Worm (Caenorhabditis elegans) whole organism, L2 larva: ENCODE results near the gene dgat-2.

ENCODE experiments used
- C34F6.9 ChIP-seq: fragments of 150-350 bp; optimal IDR thresholded peaks from 2 replicates; lab custom pipeline; 2014; ENCODE audit warnings: missing biosample characterization, missing genetic modification characterization
- F13H6.1 ChIP-seq: sonication (generic microtip); optimal IDR thresholded peaks from 2 replicates; lab custom pipeline; 2016; ENCODE audit warnings: missing genetic modification characterization, missing compliant biosample characterization
- Y55F3AM.14 ChIP-seq: fragments of 200-800 bp; sonication (Bioruptor generic); optimal IDR thresholded peaks from 2 replicates; lab custom pipeline; 2018; ENCODE audit warnings: mild to moderate bottlenecking, missing genetic modification characterization, missing compliant biosample characterization
- ZK546.5 ChIP-seq: sonication (generic microtip); optimal IDR thresholded peaks from 2 replicates; lab custom pipeline; 2017; ENCODE audit warnings: missing biosample characterization, missing genetic modification characterization
- alr-1 ChIP-seq: fragments of 150-350 bp; optimal IDR thresholded peaks from 2 replicates; lab custom pipeline; 2014; ENCODE audit warnings: missing biosample characterization, missing genetic modification characterization
- aly-2 ChIP-seq: fragments of 150-350 bp; optimal IDR thresholded peaks from 2 replicates; lab custom pipeline; 2014; ENCODE audit warnings: missing biosample characterization, missing genetic modification characterization
- ama-1 ChIP-seq: fragments of 150-350 bp; optimal IDR thresholded peaks from 2 replicates; lab custom pipeline; 2018; ENCODE audit warnings: inconsistent platforms
- ceh-82 ChIP-seq: fragments of 150-350 bp; optimal IDR thresholded peaks from 2 replicates; lab custom pipeline; 2014; ENCODE audit warnings: missing biosample characterization, missing genetic modification characterization
- crh-2 ChIP-seq: sonication (generic microtip); optimal IDR thresholded peaks from 2 replicates; lab custom pipeline; 2017; ENCODE audit warnings: missing biosample characterization, missing genetic modification characterization
- dmd-4 ChIP-seq: sonication (generic microtip); optimal IDR thresholded peaks from 2 replicates; lab custom pipeline; 2017; ENCODE audit warnings: missing biosample characterization, missing genetic modification characterization
- egl-27 ChIP-seq: sonication (generic microtip); optimal IDR thresholded peaks from 3 replicates; lab custom pipeline; 2017; ENCODE audit warnings: missing biosample characterization, missing genetic modification reagents, missing genetic modification characterization
- elt-1 ChIP-seq: fragments of 150-350 bp; optimal IDR thresholded peaks from 2 replicates; lab custom pipeline; 2014; ENCODE audit warnings: missing biosample characterization, missing genetic modification characterization
- fos-1 ChIP-seq: fragments of 150-350 bp; optimal IDR thresholded peaks from 2 replicates; lab custom pipeline; 2014; ENCODE audit warnings: missing biosample characterization, missing genetic modification characterization
- gmeb-1 ChIP-seq: fragments of 150-350 bp; optimal IDR thresholded peaks from 2 replicates; lab custom pipeline; 2014; ENCODE audit warnings: missing biosample characterization, missing genetic modification characterization
- lin-11 ChIP-seq: fragments of 150-350 bp; sonication (generic microtip); optimal IDR thresholded peaks from 2 replicates; lab custom pipeline; 2014; ENCODE audit warnings: missing biosample characterization, missing genetic modification characterization, inconsistent platforms, mixed read lengths
- lin-13 ChIP-seq: fragments of 150-350 bp; optimal IDR thresholded peaks from 2 replicates; lab custom pipeline; 2014; ENCODE audit warnings: missing biosample characterization, missing genetic modification reagents, missing genetic modification characterization
- lin-39 ChIP-seq: fragments of 150-350 bp; optimal IDR thresholded peaks from 2 replicates; lab custom pipeline; 2014; ENCODE audit warnings: missing biosample characterization, missing genetic modification reagents, missing genetic modification characterization
- mab-5 ChIP-seq: fragments of 150-350 bp; optimal IDR thresholded peaks from 2 replicates; lab custom pipeline; 2014; ENCODE audit warnings: missing biosample characterization, missing genetic modification characterization
- mbf-1 ChIP-seq: sonication (generic microtip); optimal IDR thresholded peaks from 2 replicates; lab custom pipeline; 2017; ENCODE audit warnings: missing biosample characterization, missing genetic modification characterization
- nhr-10 ChIP-seq: sonication (generic microtip); optimal IDR thresholded peaks from 2 replicates; lab custom pipeline; 2017; ENCODE audit warnings: missing biosample characterization, missing genetic modification characterization
- nhr-129 ChIP-seq: fragments of 150-350 bp; optimal IDR thresholded peaks from 2 replicates; lab custom pipeline; 2014; ENCODE audit warnings: missing biosample characterization, missing genetic modification characterization
- nhr-21 ChIP-seq: fragments of 150-350 bp; optimal IDR thresholded peaks from 2 replicates; lab custom pipeline; 2014; ENCODE audit warnings: missing biosample characterization, missing genetic modification characterization
- nhr-237 ChIP-seq: fragments of 150-350 bp; optimal IDR thresholded peaks from 2 replicates; lab custom pipeline; 2014; ENCODE audit warnings: missing biosample characterization, missing genetic modification characterization
- nhr-6 ChIP-seq: fragments of 150-350 bp; optimal IDR thresholded peaks from 2 replicates; lab custom pipeline; 2014; ENCODE audit warnings: missing biosample characterization, missing genetic modification characterization
- nhr-77 ChIP-seq: fragments of 150-350 bp; optimal IDR thresholded peaks from 2 replicates; lab custom pipeline; 2014; ENCODE audit warnings: missing biosample characterization, missing genetic modification characterization
- peb-1 ChIP-seq: fragments of 150-350 bp; optimal IDR thresholded peaks from 2 replicates; lab custom pipeline; 2014; ENCODE audit warnings: missing biosample characterization, missing genetic modification characterization
- sma-3 ChIP-seq: sonication (generic microtip); optimal IDR thresholded peaks from 2 replicates; lab custom pipeline; 2016; ENCODE audit warnings: missing genetic modification reagents, missing genetic modification characterization, missing compliant biosample characterization
- sma-9 ChIP-seq, 2 experiments: fragments of 150-350 bp in 1 of 2; sonication (generic microtip) in 1 of 2; optimal IDR thresholded peaks; 2 replicates each; lab custom pipeline; 2014 to 2016; ENCODE audit warnings: missing genetic modification characterization in 2 of 2, mild to moderate bottlenecking in 1 of 2, missing biosample characterization in 1 of 2, missing compliant biosample characterization in 1 of 2, missing genetic modification reagents in 1 of 2, moderate library complexity in 1 of 2
- snpc-4 ChIP-seq: fragments of 150-350 bp; optimal IDR thresholded peaks from 2 replicates; lab custom pipeline; 2014; ENCODE audit warnings: missing biosample characterization, missing genetic modification characterization
- unc-55 ChIP-seq: fragments of 150-350 bp; sonication (generic microtip); optimal IDR thresholded peaks from 3 replicates; lab custom pipeline; 2014; ENCODE audit warnings: missing biosample characterization, missing genetic modification reagents, missing genetic modification characterization
- unc-62 ChIP-seq: fragments of 150-350 bp; optimal IDR thresholded peaks from 2 replicates; lab custom pipeline; 2014; ENCODE audit warnings: missing biosample characterization, missing genetic modification reagents, missing genetic modification characterization
- zag-1 ChIP-seq: fragments of 150-350 bp; optimal IDR thresholded peaks from 2 replicates; lab custom pipeline; 2014; ENCODE audit warnings: missing biosample characterization, missing genetic modification characterization
- ztf-4 ChIP-seq: fragments of 150-350 bp; optimal IDR thresholded peaks from 2 replicates; lab custom pipeline; 2014; ENCODE audit warnings: missing biosample characterization, missing genetic modification characterization

dgat-2 gene

DNA sequence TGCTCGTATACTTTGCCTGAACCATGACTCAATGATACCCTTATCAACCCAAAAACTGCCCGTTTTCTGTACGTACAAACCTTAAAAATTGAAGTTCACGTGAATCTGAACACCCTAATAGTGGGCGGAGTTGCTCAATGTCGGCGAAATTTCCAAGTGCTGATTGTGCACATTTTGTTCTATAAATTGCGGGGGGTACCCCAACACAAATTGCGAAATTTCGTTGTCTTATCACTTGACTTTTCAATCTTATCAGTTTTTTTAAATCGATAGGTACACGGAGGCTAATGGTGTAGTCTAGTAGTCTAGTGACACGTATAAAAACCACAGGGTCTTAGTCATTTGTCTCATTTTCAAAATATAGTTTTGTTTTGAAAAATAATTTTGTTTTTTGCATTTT is 875 bp upstream of the dgat-2 start, which contains the start of gene fbxa-108:
Gene fbxa-108 (minus strand): TSS at position 158 of the 400 bp plus-strand sequence.
- TF ChIP-seq sma-9 (GFP tag; optimal IDR thresholded peaks at IDR 0.05; lab: Kevin White, UChicago) (peak; percentile 83), sma-9 (tag; optimal IDR thresholded peaks at IDR 0.05; lab: Kevin White, UChicago) (no peak), sma-3 (GFP tag; lab: Kevin White, UChicago) (peak; percentile 43), ztf-4 (tag; lab: Kevin White, UChicago) (no peak), F13H6.1 (tag; lab: Kevin White, UChicago) (peak; percentile 48), gmeb-1 (tag; lab: Kevin White, UChicago) (peak; percentile 54), mbf-1 (tag; lab: Kevin White, UChicago) (no peak), ZK546.5 (tag; lab: Kevin White, UChicago) (no peak), nhr-10 (no peak), fos-1 (peak; percentile 94), crh-2 (tag; lab: Kevin White, UChicago) (peak; percentile 85), C34F6.9 (tag; lab: Kevin White, UChicago) (no peak), nhr-21 (tag; lab: Kevin White, UChicago) (no peak), nhr-237 (tag; lab: Kevin White, UChicago) (no peak)

DNA sequence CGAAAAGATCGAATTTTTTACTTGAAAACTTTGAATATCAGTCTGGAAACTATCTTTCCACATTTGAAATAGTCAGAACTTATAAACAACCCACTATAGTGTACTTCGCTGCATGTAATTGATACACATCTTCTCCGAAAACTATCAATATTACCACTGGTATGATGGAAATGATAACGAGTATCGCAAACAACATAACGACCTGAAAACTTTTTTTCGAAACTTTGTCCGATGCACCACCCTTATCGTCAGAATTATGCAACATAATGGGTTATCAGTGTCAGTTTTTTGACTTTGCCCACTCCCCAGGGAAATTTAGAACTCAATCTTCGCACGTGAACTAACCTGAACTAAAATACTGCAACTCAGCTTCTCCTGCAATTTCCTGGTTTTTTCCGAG is 2.2 kb downstream of the dgat-2 start:
- no peak for TF ChIP-seq mab-5 (tag; lab: Kevin White, UChicago)
- TF ChIP-seq lin-39: no peak
- peak; percentile 83 for TF ChIP-seq fos-1
- no peak for TF ChIP-seq nhr-6 (tag; lab: Kevin White, UChicago)
- TF ChIP-seq sma-9 (GFP tag; optimal IDR thresholded peaks at IDR 0.05; lab: Kevin White, UChicago): peak; percentile 70
- no peak for TF ChIP-seq sma-9 (tag; optimal IDR thresholded peaks at IDR 0.05; lab: Kevin White, UChicago)
- no peak for TF ChIP-seq egl-27 (tag; lab: Kevin White, UChicago)
- TF ChIP-seq unc-55 (GFP tag; lab: Kevin White, UChicago): no peak
- TF ChIP-seq crh-2 (tag; lab: Kevin White, UChicago): peak; percentile 35

DNA sequence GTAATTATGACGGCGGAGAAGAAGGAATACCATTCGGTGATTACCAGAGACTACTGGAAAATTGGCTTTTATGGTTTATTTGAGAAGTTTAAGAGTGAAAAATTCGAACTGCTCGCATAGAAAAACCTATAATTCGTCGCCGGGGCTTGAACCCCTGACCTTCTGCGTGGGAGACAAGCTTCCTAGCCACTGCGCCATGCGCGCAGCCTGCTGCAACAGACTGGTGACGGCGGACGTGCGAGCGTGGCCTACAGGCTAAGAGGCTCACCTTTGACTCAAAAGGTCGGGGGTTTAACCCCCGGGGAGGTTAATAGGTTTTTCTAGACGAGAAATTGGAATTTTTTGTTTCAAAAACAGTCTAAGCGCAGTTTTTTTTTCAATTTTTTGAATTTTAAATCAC is 4.3 kb downstream of the dgat-2 start:
- TF ChIP-seq lin-11 (tag; lab: Kevin White, UChicago): no peak
- TF ChIP-seq Y55F3AM.14 (GFP tag; lab: Kevin White, UChicago): no peak
- no peak for TF ChIP-seq lin-13 (GFP tag; lab: Kevin White, UChicago)
- TF ChIP-seq ZK546.5 (tag; lab: Kevin White, UChicago): no peak
- no peak for TF ChIP-seq snpc-4 (tag; lab: Kevin White, UChicago)
- TF ChIP-seq mbf-1 (tag; lab: Kevin White, UChicago): no peak
- no peak for TF ChIP-seq nhr-77 (tag; lab: Kevin White, UChicago)

DNA sequence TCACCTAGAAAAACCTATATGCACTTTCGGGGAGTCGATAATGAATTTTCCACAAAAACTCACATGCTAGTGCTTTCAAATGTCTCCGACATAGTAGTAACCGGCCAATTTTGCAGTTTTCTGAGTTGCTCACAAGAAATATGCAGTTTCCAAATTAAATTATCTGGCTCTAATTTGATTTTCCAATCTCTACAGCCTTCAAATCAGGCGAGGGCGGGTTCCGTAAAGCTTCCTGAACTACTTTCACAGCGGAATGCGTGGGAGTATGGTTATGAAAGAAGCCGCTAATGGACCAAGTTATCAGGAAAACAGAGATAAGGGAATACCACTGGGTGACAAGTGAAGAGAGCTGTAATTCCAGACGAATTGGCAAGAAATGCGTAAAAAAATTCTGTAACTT is 5.8 kb downstream of the dgat-2 start, which contains the start of gene F59A1.11:
Gene F59A1.11 (minus strand): TSS at position 101 of the 400 bp plus-strand sequence.
- TF ChIP-seq elt-1: no peak
- TF ChIP-seq gmeb-1 (tag; lab: Kevin White, UChicago): no peak
- TF ChIP-seq mab-5 (tag; lab: Kevin White, UChicago): no peak
- no peak for TF ChIP-seq nhr-6 (tag; lab: Kevin White, UChicago)
- no peak for TF ChIP-seq alr-1 (tag; lab: Kevin White, UChicago)
- TF ChIP-seq nhr-21 (tag; lab: Kevin White, UChicago): no peak
- no peak for TF ChIP-seq unc-62 (GFP tag; lab: Kevin White, UChicago)
- no peak for TF ChIP-seq nhr-237 (tag; lab: Kevin White, UChicago)

DNA sequence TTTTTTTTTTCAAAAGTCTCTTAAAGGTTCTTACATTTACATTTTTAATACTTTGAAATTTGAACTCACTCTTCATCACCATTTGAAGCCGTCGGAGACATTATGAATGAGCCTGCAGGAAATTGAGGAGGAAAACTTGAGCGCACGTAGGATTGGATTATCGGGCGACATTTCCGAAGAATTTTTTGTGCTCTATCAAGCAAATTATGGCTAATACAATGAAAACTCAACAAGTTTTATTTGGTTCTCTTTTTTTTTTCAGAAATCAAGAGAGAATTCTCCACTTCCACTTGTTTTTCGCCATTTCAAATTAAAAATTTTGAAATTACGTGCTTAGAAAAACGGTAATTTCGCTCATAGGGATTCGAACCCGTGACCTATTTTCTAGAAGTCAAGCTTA is 7.6 kb downstream of the dgat-2 start, which contains the start of gene F59A1.12:
Gene F59A1.12 (minus strand): TSS at position 101 of the 400 bp plus-strand sequence.
- TF ChIP-seq aly-2 (tag; lab: Kevin White, UChicago) (no peak), egl-27 (tag; lab: Kevin White, UChicago) (no peak), alr-1 (tag; lab: Kevin White, UChicago) (no peak), Y55F3AM.14 (GFP tag; lab: Kevin White, UChicago) (no peak), mbf-1 (tag; lab: Kevin White, UChicago) (no peak), nhr-129 (tag; lab: Kevin White, UChicago) (no peak), peb-1 (tag; lab: Kevin White, UChicago) (no peak), ama-1 (lab: Kevin White, UChicago) (no peak), snpc-4 (tag; lab: Kevin White, UChicago) (no peak), dmd-4 (tag; lab: Kevin White, UChicago) (no peak), ceh-82 (tag; lab: Kevin White, UChicago) (no peak), mab-5 (tag; lab: Kevin White, UChicago) (no peak), nhr-21 (tag; lab: Kevin White, UChicago) (no peak), zag-1 (tag; lab: Kevin White, UChicago) (no peak), ztf-4 (tag; lab: Kevin White, UChicago) (no peak), ZK546.5 (tag; lab: Kevin White, UChicago) (no peak), lin-39 (no peak), nhr-6 (tag; lab: Kevin White, UChicago) (no peak), lin-11 (tag; lab: Kevin White, UChicago) (no peak)
